Worm (Caenorhabditis elegans): Measurements from ENCODE around the gene ssq-1.

Gene ssq-1

ce11 chrIV:9858970-9859369 is 6.6 kb downstream of the ssq-1 start:
- TF ChIP-seq pha-4 (tag; optimal IDR thresholded peaks at IDR 0.05) (no peak), snpc-4 (tag; optimal IDR thresholded peaks at IDR 0.05) (no peak), unc-62 (GFP tag; optimal IDR thresholded peaks at IDR 0.05) (no peak), eor-1 (tag; optimal IDR thresholded peaks at IDR 0.05) (no peak), mdl-1 (tag; optimal IDR thresholded peaks at IDR 0.05) (no peak), fkh-10 (GFP tag; optimal IDR thresholded peaks at IDR 0.05) (no peak), nhr-43 (tag; optimal IDR thresholded peaks at IDR 0.05; ENCODE audit: poor library complexity, severe bottlenecking) (no peak), skn-1 (tag; optimal IDR thresholded peaks at IDR 0.05) (no peak), jun-1 (tag; optimal IDR thresholded peaks at IDR 0.05) (no peak), nhr-67 (tag; optimal IDR thresholded peaks at IDR 0.05) (no peak), fkh-2 (tag; optimal IDR thresholded peaks at IDR 0.05) (no peak), nhr-25 (tag; optimal IDR thresholded peaks at IDR 0.05) (no peak)

ce11 chrIV:9861921-9862320 is 9.6 kb downstream of the ssq-1 start, which contains the start of gene K07F5.14:
TSS of gene K07F5.14 (plus strand) at chrIV:9862221.
- no peak for TF ChIP-seq hmg-11 (tag; optimal IDR thresholded peaks at IDR 0.05)
- no peak for TF ChIP-seq snpc-4 (tag; optimal IDR thresholded peaks at IDR 0.05)
- TF ChIP-seq mml-1 (tag; optimal IDR thresholded peaks at IDR 0.05), result no peak
- TF ChIP-seq mdl-1 (tag; optimal IDR thresholded peaks at IDR 0.05), result no peak
- TF ChIP-seq ZK546.5 (tag; optimal IDR thresholded peaks at IDR 0.05), result no peak
- no peak for TF ChIP-seq tbx-2 (tag; optimal IDR thresholded peaks at IDR 0.05)
- no peak for TF ChIP-seq egl-27 (tag; optimal IDR thresholded peaks at IDR 0.05)
- no peak for TF ChIP-seq unc-62 (GFP tag; optimal IDR thresholded peaks at IDR 0.05)
- TF ChIP-seq elt-3 (tag; optimal IDR thresholded peaks at IDR 0.05), result no peak
- TF ChIP-seq aly-2 (tag; optimal IDR thresholded peaks at IDR 0.05), result no peak
- TF ChIP-seq lin-15B (tag; optimal IDR thresholded peaks at IDR 0.05), result no peak
- no peak for TF ChIP-seq nhr-11 (tag; optimal IDR thresholded peaks at IDR 0.05)
- no peak for TF ChIP-seq egl-5 (tag; optimal IDR thresholded peaks at IDR 0.05)

- TF ChIP-seq zag-1 (tag; optimal IDR thresholded peaks at IDR 0.05), result no peak
- TF ChIP-seq elt-3 (tag; optimal IDR thresholded peaks at IDR 0.05), result no peak
- TF ChIP-seq egl-27 (tag; optimal IDR thresholded peaks at IDR 0.05), result no peak
- TF ChIP-seq ceh-28 (tag; optimal IDR thresholded peaks at IDR 0.05), result no peak
- TF ChIP-seq fos-1 (tag; optimal IDR thresholded peaks at IDR 0.05), result no peak
- TF ChIP-seq eor-1 (tag; optimal IDR thresholded peaks at IDR 0.05), result no peak
- no peak for TF ChIP-seq ceh-82 (tag; optimal IDR thresholded peaks at IDR 0.05)
- no peak for TF ChIP-seq lin-15B (tag; optimal IDR thresholded peaks at IDR 0.05)
- TF ChIP-seq nhr-23 (tag; optimal IDR thresholded peaks at IDR 0.05), result no peak
- TF ChIP-seq ztf-4 (tag; optimal IDR thresholded peaks at IDR 0.05), result no peak
Observed at ce11 chrIV:9863817-9864216, 11.5 kb downstream of the ssq-1 start, which contains the start of gene K07F5.16. TSS of gene K07F5.16 (plus strand) at chrIV:9864117.

ce11 chrIV:9864778-9865177 is 12.4 kb downstream of the ssq-1 start, which contains the start of the genes K07F5.15 and K07F5.22:
TSS of gene K07F5.15 (plus strand) at chrIV:9865078.
TSS of gene K07F5.22 (plus strand) at chrIV:9865078.
- TF ChIP-seq ceh-16 (tag; optimal IDR thresholded peaks at IDR 0.05) (no peak), eor-1 (tag; optimal IDR thresholded peaks at IDR 0.05) (no peak), tbx-2 (tag; optimal IDR thresholded peaks at IDR 0.05) (no peak), fos-1 (tag; optimal IDR thresholded peaks at IDR 0.05) (no peak), elt-2 (tag; optimal IDR thresholded peaks at IDR 0.05) (no peak), ztf-4 (tag; optimal IDR thresholded peaks at IDR 0.05) (no peak), unc-39 (tag; optimal IDR thresholded peaks at IDR 0.05) (no peak), egl-27 (tag; optimal IDR thresholded peaks at IDR 0.05) (no peak), nhr-43 (tag; optimal IDR thresholded peaks at IDR 0.05; ENCODE audit: poor library complexity, severe bottlenecking) (no peak), ZK546.5 (tag; optimal IDR thresholded peaks at IDR 0.05) (no peak), nhr-23 (tag; optimal IDR thresholded peaks at IDR 0.05) (no peak), lsy-12 (tag; optimal IDR thresholded peaks at IDR 0.05) (no peak), nhr-76 (tag; optimal IDR thresholded peaks at IDR 0.05) (no peak), snpc-4 (tag; optimal IDR thresholded peaks at IDR 0.05) (no peak), fkh-10 (GFP tag; optimal IDR thresholded peaks at IDR 0.05) (no peak), daf-12 (tag; optimal IDR thresholded peaks at IDR 0.05) (no peak), nhr-12 (tag; optimal IDR thresholded peaks at IDR 0.05) (no peak), nhr-28 (tag; optimal IDR thresholded peaks at IDR 0.05) (no peak), ceh-9 (tag; optimal IDR thresholded peaks at IDR 0.05) (no peak)
